Fruit fly (Drosophila melanogaster): ENCODE measurements around the gene CG32700.

Gene CG32700

DNA sequence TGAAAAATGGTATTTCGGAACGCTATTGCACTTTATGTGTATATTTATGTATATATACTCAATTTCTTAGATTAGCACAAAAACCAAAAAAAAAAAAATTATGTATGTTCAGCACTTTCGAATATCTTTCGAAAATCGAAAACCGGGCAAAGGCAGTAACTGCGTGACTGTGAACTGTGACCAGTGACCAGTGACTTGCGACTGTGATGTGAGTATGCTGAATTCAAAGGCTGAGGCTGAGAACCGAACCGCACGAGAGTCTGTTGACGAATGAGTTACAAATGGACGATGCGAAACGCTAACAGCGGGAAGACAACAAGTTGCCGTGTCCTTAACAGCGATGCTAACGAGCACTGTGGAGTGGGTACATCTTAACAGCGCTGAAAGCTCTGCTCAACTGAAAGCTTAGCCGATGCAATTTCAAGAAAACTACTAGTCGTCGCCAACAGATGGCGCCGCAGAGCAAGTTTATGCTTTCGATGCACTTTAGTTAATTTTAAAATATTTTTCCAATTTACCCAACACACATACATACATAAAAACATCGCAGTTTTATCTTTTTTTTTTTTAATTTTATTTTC lies at the start of gene CG32700:
Gene CG32700, minus strand, starts transcription at position 274 of the 581 bp plus-strand sequence.
- TF ChIP-seq brk (GFP tag; optimal IDR thresholded peaks at IDR 0.05), result peak; percentile 22
- no peak for TF ChIP-seq rgr (GFP tag; optimal IDR thresholded peaks at IDR 0.05)
- TF ChIP-seq Hr83 (GFP tag; optimal IDR thresholded peaks at IDR 0.05; ENCODE audit: poor library complexity, severe bottlenecking), result peak; percentile 14
- TF ChIP-seq tai (GFP tag; optimal IDR thresholded peaks at IDR 0.05), result no peak
- no peak for TF ChIP-seq CG9705 (GFP tag; optimal IDR thresholded peaks at IDR 0.05)
- no peak for TF ChIP-seq psq (GFP tag; optimal IDR thresholded peaks at IDR 0.05)

DNA sequence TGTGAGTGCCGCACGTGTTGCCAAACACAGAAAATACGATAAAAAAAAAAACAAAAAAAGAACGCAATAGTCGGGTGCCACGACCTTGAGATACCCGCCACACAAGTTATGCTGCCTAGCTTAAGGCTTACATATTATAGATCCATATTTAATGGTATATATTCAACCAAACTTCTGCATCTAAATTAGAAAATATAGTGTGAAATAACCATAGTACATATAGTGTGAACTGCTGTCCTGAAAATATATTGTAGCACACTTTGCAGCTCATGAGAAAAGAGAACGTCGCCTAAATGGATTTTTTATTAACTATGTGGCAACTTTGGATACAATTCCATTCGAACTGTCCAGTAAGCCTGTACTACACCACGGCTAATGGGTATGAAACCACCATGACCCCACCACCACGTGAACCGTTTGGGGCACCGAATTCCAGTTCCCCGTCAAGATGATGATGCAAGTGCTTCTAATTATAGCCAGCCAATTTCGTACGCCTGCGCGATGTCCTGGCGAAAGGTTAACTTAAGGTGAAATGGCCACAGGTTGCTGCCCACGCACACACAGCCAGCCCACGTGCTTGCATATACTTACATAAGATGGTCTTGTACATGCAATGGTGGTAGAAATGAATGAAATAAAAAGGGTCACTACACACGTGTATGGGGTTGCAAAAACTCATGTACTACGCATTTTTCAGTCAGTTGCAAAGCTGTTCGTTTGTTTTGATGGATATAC lies 49.6 kb upstream of the CG32700 start:
- TF ChIP-seq N (GFP tag; optimal IDR thresholded peaks at IDR 0.05) (no peak), dl (GFP tag; optimal IDR thresholded peaks at IDR 0.05; ENCODE audit: insufficient read depth in 1 of 2, partially characterized antibody in 2 of 2) (no peak), Myc (optimal IDR thresholded peaks at IDR 0.05) (peak; percentile 59), jim (GFP tag; optimal IDR thresholded peaks at IDR 0.05) (no peak), Mio (GFP tag; optimal IDR thresholded peaks at IDR 0.05) (no peak), woc (GFP tag; optimal IDR thresholded peaks at IDR 0.05) (peak; percentile 76), Sp1 (GFP tag; optimal IDR thresholded peaks at IDR 0.05) (peak; percentile 50), CG9705 (GFP tag; optimal IDR thresholded peaks at IDR 0.05) (no peak), fru (GFP tag; optimal IDR thresholded peaks at IDR 0.05) (peak; percentile 77), Abd-B (GFP tag; optimal IDR thresholded peaks at IDR 0.05) (no peak), sv (GFP tag; optimal IDR thresholded peaks at IDR 0.05) (peak; percentile 62), OdsH (GFP tag; optimal IDR thresholded peaks at IDR 0.05) (peak; percentile 59), tai (GFP tag; optimal IDR thresholded peaks at IDR 0.05) (no peak), br (GFP tag; optimal IDR thresholded peaks at IDR 0.05) (peak; percentile 67), CrebA (GFP tag; optimal IDR thresholded peaks at IDR 0.05; ENCODE audit: borderline replicate concordance) (no peak), rgr (GFP tag; optimal IDR thresholded peaks at IDR 0.05) (peak; percentile 60), HLH106 (tag; optimal IDR thresholded peaks at IDR 0.05) (peak; percentile 44), dsf (GFP tag; optimal IDR thresholded peaks at IDR 0.05; ENCODE audit: borderline replicate concordance) (no peak), CG32264 (GFP tag; optimal IDR thresholded peaks at IDR 0.05) (no peak), pan (optimal IDR thresholded peaks at IDR 0.05) (no peak), h (GFP tag; optimal IDR thresholded peaks at IDR 0.05) (peak; percentile 70), Hr78 (GFP tag; optimal IDR thresholded peaks at IDR 0.05) (no peak), lola (GFP tag; optimal IDR thresholded peaks at IDR 0.05) (no peak), Hnf4 (GFP tag; optimal IDR thresholded peaks at IDR 0.05) (no peak), GATAd (GFP tag; optimal IDR thresholded peaks at IDR 0.05) (no peak), psq (GFP tag; optimal IDR thresholded peaks at IDR 0.05) (peak; percentile 34), Rel (GFP tag; optimal IDR thresholded peaks at IDR 0.05) (no peak), Rel (tag; optimal IDR thresholded peaks at IDR 0.05) (no peak), Hr83 (GFP tag; optimal IDR thresholded peaks at IDR 0.05; ENCODE audit: poor library complexity, severe bottlenecking) (no peak), foxo (GFP tag; optimal IDR thresholded peaks at IDR 0.05) (peak in 1 of 2 experiments; percentile 75), ey (GFP tag; optimal IDR thresholded peaks at IDR 0.05) (peak; percentile 67), Vsx2 (GFP tag; optimal IDR thresholded peaks at IDR 0.05; ENCODE audit: partially characterized antibody) (no peak), Jra (GFP tag; optimal IDR thresholded peaks at IDR 0.05) (peak; percentile 42), brk (GFP tag; optimal IDR thresholded peaks at IDR 0.05) (no peak), usp (GFP tag; optimal IDR thresholded peaks at IDR 0.05) (no peak), sage (GFP tag; optimal IDR thresholded peaks at IDR 0.05) (no peak), Dif (GFP tag; optimal IDR thresholded peaks at IDR 0.05; ENCODE audit: partially characterized antibody) (no peak), dmrt93B (GFP tag; optimal IDR thresholded peaks at IDR 0.05) (no peak), Dfd (GFP tag; optimal IDR thresholded peaks at IDR 0.05) (no peak)
